Worm (Caenorhabditis elegans): Measurements from ENCODE around the gene Y27F2A.8.

Y27F2A.8 gene

ce11 chrII:3148404-3148803 lies 35.2 kb upstream of the Y27F2A.8 start:
- TF ChIP-seq C17E4.6 (GFP tag; IDR thresholded peaks at IDR 0.05) (no peak), K11D2.4 (GFP tag; IDR thresholded peaks at IDR 0.05) (no peak), ztf-25 (GFP tag; IDR thresholded peaks at IDR 0.05) (no peak), F37B4.10 (GFP tag; IDR thresholded peaks at IDR 0.05) (no peak), Y56A3A.18 (GFP tag; IDR thresholded peaks at IDR 0.05) (no peak), ceh-91 (GFP tag; IDR thresholded peaks at IDR 0.05) (no peak), hlh-12 (tag; optimal IDR thresholded peaks at IDR 0.05) (no peak), akir-1 (GFP tag; optimal IDR thresholded peaks at IDR 0.05) (no peak), nfya-2 (GFP tag; IDR thresholded peaks at IDR 0.05) (no peak), mel-28 (tag; optimal IDR thresholded peaks at IDR 0.05; ENCODE audit: borderline replicate concordance) (no peak), ekl-4 (GFP tag; IDR thresholded peaks at IDR 0.05) (no peak), snpc-3.4 (tag; optimal IDR thresholded peaks at IDR 0.05) (no peak), gei-17 (GFP tag; optimal IDR thresholded peaks at IDR 0.05) (no peak), efl-1 (GFP tag; optimal IDR thresholded peaks at IDR 0.05) (no peak), attf-6 (GFP tag; IDR thresholded peaks at IDR 0.05) (no peak), madf-10 (tag; optimal IDR thresholded peaks at IDR 0.05) (no peak), F10E7.11 (tag; optimal IDR thresholded peaks at IDR 0.05) (no peak)

DNA sequence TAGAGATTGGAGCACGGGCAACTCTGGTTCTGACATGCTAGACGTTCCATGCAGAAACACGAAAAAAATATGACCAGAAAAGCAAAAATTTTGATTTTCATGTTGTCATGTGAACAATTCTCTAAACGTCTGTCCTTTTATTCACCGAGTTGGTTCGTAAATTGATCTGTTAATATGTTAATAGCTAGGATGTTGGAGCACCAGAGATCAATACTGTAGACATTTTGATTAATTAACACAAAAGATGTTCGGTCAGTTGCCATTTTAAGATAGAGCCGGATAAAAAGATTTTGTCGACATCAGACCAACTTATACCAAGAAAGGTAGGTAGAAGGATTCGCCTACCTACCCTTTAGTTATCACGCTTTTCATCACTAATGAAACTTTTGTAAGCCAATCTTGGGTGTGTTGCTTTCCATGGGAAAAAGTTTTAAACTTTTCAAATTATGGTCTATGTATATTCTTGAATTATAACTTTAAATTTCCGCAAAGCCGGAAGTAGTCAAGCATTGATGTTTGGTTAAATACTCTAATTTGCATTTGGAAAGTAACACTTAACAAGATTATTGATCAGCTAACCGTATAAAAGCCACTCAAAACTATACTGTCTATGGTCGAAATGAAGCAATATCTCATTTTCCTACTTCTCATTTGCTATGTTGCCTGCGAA lies 33.9 kb upstream of the Y27F2A.8 start, which contains the start of the genes T10D4.11 and T10D4.1:
Gene T10D4.11 (minus strand): TSS at position 101 of the 670 bp plus-strand sequence.
Gene T10D4.1 (plus strand): TSS at position 620 of the 670 bp plus-strand sequence.
- no peak for TF ChIP-seq ceh-79 (tag; optimal IDR thresholded peaks at IDR 0.05)
- no peak for TF ChIP-seq snpc-3.4 (tag; optimal IDR thresholded peaks at IDR 0.05)
- no peak for TF ChIP-seq ceh-91 (GFP tag; IDR thresholded peaks at IDR 0.05)
- TF ChIP-seq lir-1 (GFP tag; conservative IDR thresholded peaks at IDR 0.05) = no peak
- no peak for TF ChIP-seq egrh-3 (GFP tag; IDR thresholded peaks at IDR 0.05)
- TF ChIP-seq D2030.7 (GFP tag; IDR thresholded peaks at IDR 0.05) = no peak
- TF ChIP-seq lsy-27 (tag; optimal IDR thresholded peaks at IDR 0.05; ENCODE audit: borderline replicate concordance, insufficient read depth) = no peak
- TF ChIP-seq die-1 (tag; optimal IDR thresholded peaks at IDR 0.05) = no peak
- no peak for TF ChIP-seq nfya-1 (tag; optimal IDR thresholded peaks at IDR 0.05; ENCODE audit: borderline replicate concordance, insufficient read depth)
- no peak for TF ChIP-seq F52B5.7 (tag; optimal IDR thresholded peaks at IDR 0.05)
- no peak for TF ChIP-seq hsf-1 (GFP tag; IDR thresholded peaks at IDR 0.05)
- TF ChIP-seq B0336.3 (GFP tag; IDR thresholded peaks at IDR 0.05) = no peak
- no peak for TF ChIP-seq ceh-58 (GFP tag; IDR thresholded peaks at IDR 0.05)
- TF ChIP-seq lag-1 (GFP tag; IDR thresholded peaks at IDR 0.05) = no peak
- TF ChIP-seq tbp1 (GFP tag; optimal IDR thresholded peaks at IDR 0.05) = no peak
- no peak for TF ChIP-seq ztf-25 (GFP tag; IDR thresholded peaks at IDR 0.05)
- no peak for TF ChIP-seq madf-3 (GFP tag; IDR thresholded peaks at IDR 0.05)
- no peak for TF ChIP-seq mes-4 (tag; optimal IDR thresholded peaks at IDR 0.05)
- no peak for TF ChIP-seq ceh-100 (GFP tag; IDR thresholded peaks at IDR 0.05)
- no peak for TF ChIP-seq sdz-38 (tag; optimal IDR thresholded peaks at IDR 0.05)

- TF ChIP-seq T07F8.4 (tag; optimal IDR thresholded peaks at IDR 0.05) (no peak), bed-2 (GFP tag; IDR thresholded peaks at IDR 0.05) (no peak), Y67H2A.10 (GFP tag; conservative IDR thresholded peaks at IDR 0.05) (no peak)
Observed at ce11 chrII:3151615-3152014, 32.0 kb upstream of the Y27F2A.8 start, which contains the start of the genes T10D4.14 and T10D4.19. Gene T10D4.14, minus strand, starts transcription at chrII:3151715. Gene T10D4.19, plus strand, starts transcription at chrII:3151918.
